Worm (Caenorhabditis elegans) whole organism, L4/young adult: ENCODE measurements around the gene F21D5.7.
"Not testable (repeated sequence)": the region's sequence is repeated elsewhere in the genome, so short reads cannot be mapped to it uniquely, and the experiment has no call there.

Experiments
- W03F9.2 ChIP-seq: fragments of 150-350 bp; optimal IDR thresholded peaks from 2 replicates; lab custom pipeline; 2014; ENCODE audit warnings: missing biosample characterization, missing genetic modification characterization
- dao-5 ChIP-seq: sonication (generic microtip); optimal IDR thresholded peaks from 2 replicates; lab custom pipeline; 2016; ENCODE audit warnings: missing genotype, missing genetic modification characterization, moderate library complexity, missing compliant biosample characterization
- him-1 ChIP-seq: sonication (generic microtip); optimal IDR thresholded peaks from 2 replicates; lab custom pipeline; 2016; ENCODE audit warnings: missing genotype, missing genetic modification reagents, missing genetic modification characterization, missing compliant biosample characterization

Gene F21D5.7

DNA sequence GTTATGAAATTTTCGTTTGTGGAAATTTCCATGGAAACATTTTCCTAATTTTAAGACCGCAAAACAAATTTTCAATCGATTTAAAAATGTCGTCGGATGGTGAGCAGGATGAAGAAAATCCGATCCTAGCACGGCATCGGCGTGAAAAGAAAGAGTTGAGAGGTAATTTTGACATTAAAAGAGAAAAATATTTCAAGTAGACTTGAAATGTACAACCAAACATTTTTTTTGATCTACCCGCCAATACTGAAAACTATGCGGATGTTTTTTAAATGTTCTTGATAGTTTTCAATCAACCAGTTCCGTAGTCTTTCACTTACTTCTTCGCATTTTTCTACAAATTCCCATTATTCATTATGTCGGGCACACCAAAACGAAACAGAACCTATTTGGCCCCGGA is 15.4 kb downstream of the F21D5.7 start, which contains the start of gene otub-3:
otub-3 (plus strand) TSS at position 56 of the 400 bp plus-strand sequence.
- TF ChIP-seq him-1 (tag; lab: Kevin White, UChicago) (no peak), dao-5 (tag; lab: Kevin White, UChicago) (no peak), W03F9.2 (tag; lab: Kevin White, UChicago) (no peak)

DNA sequence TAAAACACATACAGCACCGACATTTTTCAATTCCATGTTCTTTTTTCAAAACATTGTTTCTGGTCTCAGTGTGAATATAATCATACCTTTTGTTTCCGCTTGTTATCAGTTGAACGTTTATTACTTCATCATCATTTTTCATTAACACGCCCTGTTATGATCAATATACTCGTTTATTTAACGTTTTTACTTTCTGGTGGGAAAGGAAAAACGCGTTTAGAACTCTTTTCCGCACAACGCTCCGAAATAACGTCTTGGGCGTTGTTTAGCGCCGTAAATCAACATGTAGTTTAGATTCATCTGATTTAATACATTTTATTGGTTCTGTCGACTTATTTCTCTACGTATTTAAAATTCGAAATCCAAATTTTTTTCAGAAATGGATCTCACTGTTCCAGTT is 18.2 kb downstream of the F21D5.7 start, which contains the start of gene pgm-3:
pgm-3 (plus strand) TSS at position 378 of the 400 bp plus-strand sequence.
- TF ChIP-seq him-1 (tag; lab: Kevin White, UChicago) (no peak), dao-5 (tag; lab: Kevin White, UChicago) (no peak), W03F9.2 (tag; lab: Kevin White, UChicago) (no peak)

DNA sequence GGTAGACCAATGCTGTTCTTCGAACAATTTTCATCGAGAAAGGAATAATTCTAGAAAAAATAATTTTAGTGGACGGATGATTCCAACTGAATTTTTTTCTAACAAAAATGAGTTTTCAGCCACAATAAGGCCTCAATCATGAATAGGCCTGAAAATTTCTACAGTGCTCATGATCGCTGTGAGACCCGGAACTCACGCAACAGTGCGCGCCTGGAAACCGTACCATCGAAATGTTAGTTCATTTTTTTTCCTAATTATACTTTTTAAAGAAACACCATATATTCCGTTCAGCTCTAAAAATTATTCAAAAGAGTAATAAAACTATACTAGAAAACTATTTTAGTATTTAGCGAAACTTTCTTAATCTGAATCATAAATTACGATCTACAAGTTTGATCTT is 18.6 kb downstream of the F21D5.7 start:
- TF ChIP-seq dao-5 (tag; lab: Kevin White, UChicago): no peak
- no peak for TF ChIP-seq him-1 (tag; lab: Kevin White, UChicago)
- no peak for TF ChIP-seq W03F9.2 (tag; lab: Kevin White, UChicago)

DNA sequence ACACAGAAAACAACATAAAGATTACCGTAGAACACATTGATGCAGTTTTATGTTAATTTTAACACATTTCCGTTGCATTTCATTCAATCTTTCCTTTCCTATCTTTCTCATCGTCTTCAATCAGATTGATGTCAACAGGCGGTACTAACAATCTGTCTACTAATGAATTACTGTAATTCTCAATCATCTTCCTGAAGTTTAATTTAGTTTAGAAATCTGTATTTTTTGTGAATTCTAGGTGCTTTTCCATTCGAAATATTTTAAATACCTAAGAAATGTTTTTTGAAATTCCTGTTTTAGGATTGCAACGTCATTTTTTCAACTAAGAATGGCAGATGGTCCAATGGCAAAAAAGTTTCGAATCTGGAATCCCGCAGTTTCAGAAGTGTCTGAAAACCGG is 19.8 kb downstream of the F21D5.7 start, which contains the start of gene F21D5.9:
F21D5.9 (plus strand) TSS at position 301 of the 400 bp plus-strand sequence.
- TF ChIP-seq him-1 (tag; lab: Kevin White, UChicago) (no peak), dao-5 (tag; lab: Kevin White, UChicago) (no peak), W03F9.2 (tag; lab: Kevin White, UChicago) (no peak)

DNA sequence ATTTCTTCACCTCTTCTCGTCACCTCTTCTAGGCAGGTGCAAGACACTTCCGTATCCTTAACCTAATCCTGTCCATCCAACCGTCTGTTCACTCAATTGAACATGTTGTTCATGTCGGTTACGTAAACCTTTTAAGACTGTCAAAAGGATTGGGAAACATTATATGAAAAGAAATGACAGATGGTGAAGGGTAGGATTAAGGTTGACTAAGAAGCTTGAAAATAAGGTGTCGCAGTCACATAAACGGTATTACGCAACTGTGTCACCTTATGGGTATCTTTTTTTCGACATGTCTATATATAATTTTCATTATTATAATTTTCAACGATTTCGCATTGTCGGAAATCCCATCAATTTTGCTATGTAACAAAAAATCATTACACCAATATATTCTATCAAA is 20.7 kb downstream of the F21D5.7 start:
- TF ChIP-seq dao-5 (tag; lab: Kevin White, UChicago) (no peak), him-1 (tag; lab: Kevin White, UChicago) (no peak), W03F9.2 (tag; lab: Kevin White, UChicago) (no peak)

DNA sequence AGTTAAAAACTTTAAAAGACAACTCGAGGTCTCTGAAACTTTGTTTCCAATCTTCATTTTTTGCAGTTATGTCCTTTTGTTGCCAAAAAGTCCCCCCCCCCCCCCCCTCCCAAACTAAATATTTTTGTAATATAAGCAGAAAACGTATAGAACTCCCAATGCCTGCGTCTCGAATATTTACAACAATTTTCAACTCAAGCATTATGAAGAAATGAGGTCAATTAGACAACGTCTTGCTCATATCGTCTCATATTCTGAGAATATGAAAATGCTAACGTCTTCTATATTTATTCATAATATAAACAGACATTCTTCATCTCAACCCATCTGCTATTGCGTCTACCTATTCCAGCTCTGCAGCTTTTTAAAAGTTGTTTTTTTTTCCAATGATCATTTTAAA is 25.4 kb downstream of the F21D5.7 start, which contains the start of gene H23L24.1:
H23L24.1 (plus strand) TSS at position 301 of the 400 bp plus-strand sequence.
- TF ChIP-seq dao-5 (tag; lab: Kevin White, UChicago): no peak
- no peak for TF ChIP-seq him-1 (tag; lab: Kevin White, UChicago)
- no peak for TF ChIP-seq W03F9.2 (tag; lab: Kevin White, UChicago)

DNA sequence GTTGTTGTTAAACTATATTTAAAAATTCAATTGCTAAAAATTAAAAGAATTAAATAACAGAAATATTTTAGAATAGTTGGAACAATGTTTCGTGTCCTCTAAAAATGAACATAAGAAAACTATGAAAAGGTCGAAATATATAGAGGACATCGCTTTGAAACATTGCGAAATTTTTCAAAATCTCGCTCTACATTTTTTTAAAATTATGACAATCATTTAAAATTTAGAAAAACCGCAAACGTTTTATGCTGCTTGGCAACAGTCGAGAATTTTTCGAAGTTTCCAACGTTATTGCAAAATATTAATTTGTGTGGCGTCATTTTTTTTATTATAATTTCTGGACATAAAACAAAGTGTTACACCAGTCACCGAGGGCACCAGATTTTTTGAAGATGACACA is 28.5 kb downstream of the F21D5.7 start, which contains the start of the genes parg-2 and ipla-5:
parg-2 (minus strand) TSS at position 101 of the 400 bp plus-strand sequence.
ipla-5 (plus strand) TSS at position 216 of the 400 bp plus-strand sequence.
- TF ChIP-seq W03F9.2, him-1, dao-5 (tag; lab: Kevin White, UChicago): not testable (repeated sequence)

DNA sequence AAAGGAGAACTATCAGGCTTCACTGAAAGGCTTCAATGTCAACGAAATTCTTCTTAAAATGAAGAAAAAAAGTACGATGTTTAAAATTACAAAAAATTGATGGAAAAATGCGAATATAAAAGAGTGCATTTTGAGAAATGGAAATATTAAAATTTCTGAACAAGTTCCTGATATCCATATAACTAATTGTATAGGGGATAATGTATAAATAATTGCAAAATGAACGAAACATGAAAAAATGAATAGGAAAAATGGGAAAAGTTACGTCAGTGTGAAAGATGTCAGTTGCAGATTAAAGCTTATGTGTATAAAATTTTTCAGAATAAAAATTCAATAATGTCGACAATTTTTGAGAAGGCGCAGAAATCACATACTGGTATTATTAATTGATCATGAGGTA is 35.5 kb downstream of the F21D5.7 start:
- TF ChIP-seq him-1 (tag; lab: Kevin White, UChicago): no peak
- TF ChIP-seq dao-5 (tag; lab: Kevin White, UChicago): no peak
- TF ChIP-seq W03F9.2 (tag; lab: Kevin White, UChicago): no peak

DNA sequence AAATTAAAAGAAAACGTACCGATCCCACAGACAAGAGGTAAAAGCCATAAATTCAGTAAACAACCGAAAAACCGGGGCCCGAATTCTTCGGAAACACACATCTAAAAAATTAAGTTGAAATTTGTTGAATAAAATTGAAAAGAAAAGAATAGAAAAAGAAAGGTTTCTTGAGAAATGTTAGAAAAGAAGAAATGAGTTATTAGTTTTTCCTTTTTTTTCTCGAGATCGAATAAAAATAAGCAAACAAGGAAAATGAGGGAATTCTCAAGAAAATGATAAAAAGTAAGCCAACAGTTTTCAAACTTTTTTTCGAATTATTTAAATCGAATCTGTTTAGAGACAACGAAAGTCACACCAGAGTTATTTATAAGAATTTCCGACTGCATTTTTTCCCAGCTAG is 38.0 kb downstream of the F21D5.7 start, which contains the start of gene H23L24.4:
H23L24.4 (minus strand) TSS at position 101 of the 400 bp plus-strand sequence.
- TF ChIP-seq him-1 (tag; lab: Kevin White, UChicago) (no peak), dao-5 (tag; lab: Kevin White, UChicago) (no peak), W03F9.2 (tag; lab: Kevin White, UChicago) (no peak)

DNA sequence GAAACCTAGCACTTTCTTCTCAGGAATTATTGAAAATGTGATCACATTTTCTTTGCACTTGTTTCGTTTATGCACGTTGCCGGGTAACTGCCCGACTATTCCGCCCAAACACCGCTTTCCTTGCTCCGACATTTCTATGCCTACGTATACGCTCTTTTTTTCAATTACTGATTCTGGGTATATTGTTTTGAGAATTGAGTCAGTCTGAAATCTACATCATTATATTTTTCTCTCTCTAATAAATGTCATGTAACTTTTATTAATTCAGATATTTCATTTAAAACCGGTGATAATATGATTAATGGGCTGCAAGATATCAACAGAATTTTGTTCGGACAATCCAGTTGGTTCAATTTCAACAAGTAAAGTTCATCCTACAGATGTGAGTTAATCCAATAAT is 46.1 kb downstream of the F21D5.7 start, which contains the start of gene ttll-11:
ttll-11 (plus strand) TSS at position 301 of the 400 bp plus-strand sequence.
- TF ChIP-seq him-1 (tag; lab: Kevin White, UChicago) (no peak), W03F9.2 (tag; lab: Kevin White, UChicago) (no peak), dao-5 (tag; lab: Kevin White, UChicago) (no peak)
